Fruit fly (Drosophila melanogaster) whole organism: Measurements from ENCODE around the gene CG4751.

Experiments
- CG8478 ChIP-seq: fragments of >200 bp; optimal IDR thresholded peaks from 2 replicates; lab custom pipeline; 2018; ENCODE audit warnings: inconsistent platforms
- Dll ChIP-seq: fragments of >200 bp; optimal IDR thresholded peaks from 2 replicates; lab custom pipeline; 2017
- EcR ChIP-seq, 2 experiments: fragments of >200 bp; optimal IDR thresholded peaks; 2 replicates each; lab custom pipeline; 2017; ENCODE audit warnings: missing biosample characterization in 2 of 2, missing genetic modification characterization in 2 of 2, missing genetic modification reagents in 2 of 2
- pan ChIP-seq: fragments of >200 bp; optimal IDR thresholded peaks from 2 replicates; lab custom pipeline; 2017
- psq ChIP-seq: fragments of >200 bp; optimal IDR thresholded peaks from 2 replicates; lab custom pipeline; 2017
- usp ChIP-seq: fragments of >200 bp; optimal IDR thresholded peaks from 2 replicates; lab custom pipeline; 2017; ENCODE audit warnings: missing biosample characterization, missing genetic modification characterization, mixed read lengths

DNA sequence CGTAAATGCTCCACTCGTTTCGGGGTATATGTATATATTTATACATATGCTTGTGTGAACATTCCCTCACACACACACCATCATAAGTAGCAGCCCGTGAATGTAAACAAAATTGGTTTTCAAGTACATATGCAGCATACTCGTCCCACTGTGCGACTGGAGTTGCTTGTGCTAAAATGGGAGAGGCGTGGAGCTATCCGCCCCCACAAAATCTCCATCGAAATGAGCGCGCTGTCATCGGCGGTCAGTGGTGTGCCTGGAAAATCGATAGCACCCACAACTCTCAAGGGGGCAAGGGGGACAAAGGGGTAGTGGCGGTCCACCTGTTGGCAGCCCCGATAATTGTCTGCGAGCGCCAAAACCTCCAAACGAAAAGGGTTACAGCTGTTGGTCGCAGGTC is 37.5 kb downstream of the CG4751 start:
- TF ChIP-seq EcR (GFP tag; optimal IDR thresholded peaks at IDR 0.05; lab: Kevin White, UChicago) (no peak), Dll (lab: Kevin White, UChicago) (no peak), usp (no peak), psq (lab: Kevin White, UChicago) (no peak), CG8478 (lab: Kevin White, UChicago) (no peak), pan (lab: Kevin White, UChicago) (no peak)
